Worm (Caenorhabditis elegans) whole organism, early embryonic: ENCODE measurements around the gene W05H7.1.
"Not testable (repeated sequence)": the region's sequence is repeated elsewhere in the genome, so short reads cannot be mapped to it uniquely, and the experiment has no call there.

ENCODE experiments used
- B0310.2 ChIP-seq: sonication (generic microtip); optimal IDR thresholded peaks from 2 replicates; lab custom pipeline; 2016; ENCODE audit warnings: mild to moderate bottlenecking, missing genetic modification characterization, missing compliant biosample characterization
- F13C5.2 ChIP-seq: sonication (generic microtip); optimal IDR thresholded peaks from 2 replicates; lab custom pipeline; 2017; ENCODE audit warnings: mild to moderate bottlenecking, missing genetic modification characterization, inconsistent platforms, missing compliant biosample characterization
- ama-1 ChIP-seq: fragments of 150-350 bp; optimal IDR thresholded peaks from 2 replicates; lab custom pipeline; 2014
- ceh-13 ChIP-seq: fragments of 200-800 bp; sonication (Bioruptor generic); optimal IDR thresholded peaks from 2 replicates; lab custom pipeline; 2018; ENCODE audit warnings: mild to moderate bottlenecking, missing genetic modification characterization, missing compliant biosample characterization
- ets-7 ChIP-seq: sonication (generic microtip); optimal IDR thresholded peaks from 2 replicates; lab custom pipeline; 2016; ENCODE audit warnings: missing genotype, missing genetic modification characterization, missing compliant biosample characterization
- flt-1 ChIP-seq: fragments of 200-800 bp; sonication (Bioruptor generic); IDR thresholded peaks from 2 replicates; pipeline ENCODE4 v1.3.6; 2022; ENCODE audit warnings: missing genetic modification characterization, missing compliant biosample characterization
- hmbx-1 ChIP-seq: sonication (generic microtip); optimal IDR thresholded peaks from 2 replicates; lab custom pipeline; 2016; ENCODE audit warnings: mild to moderate bottlenecking, missing genetic modification characterization, missing compliant biosample characterization
- hnd-1 ChIP-seq: sonication (generic microtip); optimal IDR thresholded peaks from 2 replicates; lab custom pipeline; 2016; ENCODE audit warnings: missing genetic modification characterization, missing compliant biosample characterization
- pes-1 ChIP-seq: fragments of 200-800 bp; sonication (Bioruptor generic); IDR thresholded peaks from 2 replicates; pipeline ENCODE4 v1.3.6; 2022; ENCODE audit warnings: missing genetic modification reagents, missing genetic modification characterization, missing compliant biosample characterization
- scrt-1 ChIP-seq: fragments of 200-800 bp; sonication (Bioruptor generic); IDR thresholded peaks from 2 replicates; pipeline ENCODE4 v1.3.6; 2022; ENCODE audit warnings: missing genetic modification characterization, missing compliant biosample characterization
- tbx-11 ChIP-seq: fragments of 200-800 bp; sonication (Bioruptor generic); IDR thresholded peaks from 2 replicates; pipeline ENCODE4 v1.3.6; 2022; ENCODE audit warnings: missing genetic modification characterization, missing compliant biosample characterization

DNA sequence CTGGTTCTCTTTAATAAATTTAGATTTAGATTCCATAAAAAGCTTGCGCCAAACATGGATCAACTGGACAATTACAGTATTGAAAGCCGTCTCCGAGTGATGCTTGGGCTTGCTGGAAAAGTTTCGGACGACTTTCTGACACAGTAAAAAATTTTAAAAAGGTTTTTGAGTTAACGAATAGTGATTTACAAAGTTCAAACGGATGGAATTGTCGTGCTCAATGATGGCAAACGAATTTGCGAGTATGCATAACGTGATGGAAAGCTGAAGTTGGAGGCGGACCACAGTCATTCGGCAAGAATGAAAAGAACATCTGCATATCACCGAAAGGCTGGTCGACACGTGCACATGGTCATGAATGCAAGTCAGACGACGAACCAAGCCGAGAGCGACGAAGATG lies 46.6 kb upstream of the W05H7.1 start, which contains the start of gene ZK402.1:
- TF ChIP-seq flt-1 (GFP tag; lab: Robert Waterston, UW); scrt-1 (GFP tag; lab: Robert Waterston, UW); ets-7 (tag; lab: Kevin White, UChicago); ama-1 (lab: Kevin White, UChicago); F13C5.2 (tag; lab: Kevin White, UChicago); hnd-1; hmbx-1 (tag; lab: Kevin White, UChicago); tbx-11 (GFP tag; lab: Robert Waterston, UW); pes-1; B0310.2 (tag; lab: Kevin White, UChicago); ceh-13: not testable (repeated sequence)
